Fruit fly (Drosophila melanogaster): ENCODE data around the gene kipf.

Gene kipf

DNA sequence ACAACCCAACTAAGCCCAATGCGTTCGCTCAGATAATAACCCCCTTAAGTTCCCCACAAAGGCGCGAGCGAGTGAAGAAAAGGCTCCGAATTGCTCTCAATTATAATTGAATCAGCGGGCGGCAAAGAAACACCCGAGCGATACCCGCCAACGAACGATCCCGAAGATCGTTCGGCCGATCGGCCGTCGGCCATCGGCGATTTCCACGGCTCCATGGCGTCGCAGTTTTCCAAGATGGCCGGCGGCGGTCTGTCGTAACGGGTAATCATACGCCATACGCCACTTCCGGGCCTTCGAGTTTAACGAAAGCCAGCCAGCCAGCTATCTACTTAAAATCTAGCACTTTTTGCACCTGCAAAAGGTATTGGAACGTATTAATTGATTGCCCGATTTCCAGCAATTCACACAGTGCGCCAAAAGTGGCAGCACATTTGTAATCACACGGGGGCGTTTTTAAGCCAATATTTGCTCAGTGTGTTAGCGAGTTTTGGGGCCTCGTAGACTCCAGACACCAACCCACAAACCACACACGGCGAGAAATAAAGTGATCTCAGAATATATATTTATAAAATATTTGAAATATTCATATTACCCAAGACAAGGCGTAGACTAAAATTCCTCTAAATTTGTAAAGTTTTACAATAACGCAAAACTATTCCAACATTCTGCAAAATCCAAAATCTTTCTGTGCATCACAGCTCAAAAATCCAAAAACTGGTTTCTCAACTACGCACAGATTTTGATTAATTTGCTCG lies 21.2 kb upstream of the kipf start (continued):
- TF ChIP-seq CG32532 (GFP tag; IDR thresholded peaks at IDR 0.05) (peak; percentile 78), her (GFP tag; optimal IDR thresholded peaks at IDR 0.05) (no peak), GATAe (GFP tag; conservative IDR thresholded peaks at IDR 0.05) (0 out of 2 replicates have a peak, but pooled peaks have one; percentile 28), ro (GFP tag; IDR thresholded peaks at IDR 0.05) (no peak), CG11723 (GFP tag; optimal IDR thresholded peaks at IDR 0.05) (no peak), Hmx (GFP tag; optimal IDR thresholded peaks at IDR 0.05) (no peak), CG16779 (GFP tag; IDR thresholded peaks at IDR 0.05) (peak; percentile 48; the same call in 1 of the 2 replicates), CG34224 (GFP tag; IDR thresholded peaks at IDR 0.05; ENCODE audit: partially characterized antibody) (no peak), CG7357 (GFP tag; IDR thresholded peaks at IDR 0.05) (0 out of 3 replicates have a peak, but pooled peaks have one; percentile 28), Sry-δ (GFP tag; optimal IDR thresholded peaks at IDR 0.05) (no peak), emc (GFP tag; optimal IDR thresholded peaks at IDR 0.05) (no peak), CG3838 (GFP tag; optimal IDR thresholded peaks at IDR 0.05) (no peak), Gsc (GFP tag; IDR thresholded peaks at IDR 0.05) (no peak), CG9437 (GFP tag; optimal IDR thresholded peaks at IDR 0.05) (peak; percentile 5), fd3F (GFP tag; optimal IDR thresholded peaks at IDR 0.05) (peak; percentile 24), Sin3A (optimal IDR thresholded peaks at IDR 0.05) (no peak), cwo (GFP tag; optimal IDR thresholded peaks at IDR 0.05) (peak; percentile 69), CG9932 (GFP tag; IDR thresholded peaks at IDR 0.05) (peak; percentile 76), unc-4 (GFP tag; IDR thresholded peaks at IDR 0.05; ENCODE audit: partially characterized antibody) (no peak), sima (GFP tag; optimal IDR thresholded peaks at IDR 0.05) (no peak), jumu (GFP tag; optimal IDR thresholded peaks at IDR 0.05) (no peak), CG6654 (GFP tag; optimal IDR thresholded peaks at IDR 0.05) (no peak), Taf1 (GFP tag; IDR thresholded peaks at IDR 0.05) (peak; percentile 62), bab2 (GFP tag; optimal IDR thresholded peaks at IDR 0.05) (no peak), Lim3 (GFP tag; IDR thresholded peaks at IDR 0.05) (no peak), HLHmδ (GFP tag; optimal IDR thresholded peaks at IDR 0.05) (no peak), CG15696 (tag; optimal IDR thresholded peaks at IDR 0.05) (no peak), mirr (GFP tag; optimal IDR thresholded peaks at IDR 0.05) (peak; percentile 50), ems (GFP tag; optimal IDR thresholded peaks at IDR 0.05) (no peak), peb (GFP tag; IDR thresholded peaks at IDR 0.05) (no peak), unpg (GFP tag; optimal IDR thresholded peaks at IDR 0.05) (peak; percentile 0), Asciz (GFP tag; optimal IDR thresholded peaks at IDR 0.05) (no peak), MESR4 (GFP tag; optimal IDR thresholded peaks at IDR 0.05) (no peak), CG9797 (GFP tag; optimal IDR thresholded peaks at IDR 0.05) (no peak), CG2678 (tag; optimal IDR thresholded peaks at IDR 0.05) (peak; percentile 62), schlank (tag; optimal IDR thresholded peaks at IDR 0.05) (peak; percentile 5), Awh (GFP tag; IDR thresholded peaks at IDR 0.05) (0 out of 2 replicates have a peak, but pooled peaks have one; percentile 39), Ravus (GFP tag; IDR thresholded peaks at IDR 0.05) (no peak), Oli (tag; optimal IDR thresholded peaks at IDR 0.05) (peak; percentile 15), tx (GFP tag; optimal IDR thresholded peaks at IDR 0.05) (no peak), cato (GFP tag; optimal IDR thresholded peaks at IDR 0.05; ENCODE audit: borderline replicate concordance) (no peak), B-H1 (GFP tag; IDR thresholded peaks at IDR 0.05) (peak; percentile 38), CG9727 (GFP tag; optimal IDR thresholded peaks at IDR 0.05) (peak; percentile 46), Dll (GFP tag; IDR thresholded peaks at IDR 0.05; ENCODE audit: partially characterized antibody) (no peak), Drgx (GFP tag; IDR thresholded peaks at IDR 0.05) (peak; percentile 82), CG13775 (GFP tag; optimal IDR thresholded peaks at IDR 0.05) (peak; percentile 37), HLH3B (GFP tag; IDR thresholded peaks at IDR 0.05) (no peak; the same call in none of the 2 replicates), CG6254 (GFP tag; optimal IDR thresholded peaks at IDR 0.05) (no peak), eve (GFP tag; optimal IDR thresholded peaks at IDR 0.05) (no peak), CG15073 (GFP tag; optimal IDR thresholded peaks at IDR 0.05) (no peak)
